Worm (Caenorhabditis elegans) whole organism, mixed stage, embryonic: ENCODE data around the gene F54F11.1.

ENCODE experiments used
- blmp-1 ChIP-seq: fragments of 150-350 bp; optimal IDR thresholded peaks from 2 replicates; lab custom pipeline; 2014; ENCODE audit warnings: missing biosample characterization, missing genetic modification characterization
- ces-1 ChIP-seq: fragments of 150-350 bp; optimal IDR thresholded peaks from 2 replicates; lab custom pipeline; 2014; ENCODE audit warnings: missing biosample characterization, missing genetic modification reagents, missing genetic modification characterization
- lin-13 ChIP-seq: fragments of 150-350 bp; optimal IDR thresholded peaks from 2 replicates; lab custom pipeline; 2014; ENCODE audit warnings: missing biosample characterization, missing genetic modification characterization
- snpc-4 ChIP-seq: fragments of 150-350 bp; optimal IDR thresholded peaks from 2 replicates; lab custom pipeline; 2014; ENCODE audit warnings: missing biosample characterization, missing genetic modification characterization
- unc-62 ChIP-seq: fragments of 150-350 bp; optimal IDR thresholded peaks from 2 replicates; lab custom pipeline; 2014; ENCODE audit warnings: missing biosample characterization, missing genetic modification reagents, missing genetic modification characterization

- TF ChIP-seq unc-62 (GFP tag; lab: Kevin White, UChicago), result no peak
- TF ChIP-seq snpc-4, result no peak
- no peak for TF ChIP-seq ces-1 (GFP tag; lab: Kevin White, UChicago)
- TF ChIP-seq blmp-1 (tag; lab: Kevin White, UChicago), result no peak
- no peak for TF ChIP-seq lin-13 (tag; lab: Kevin White, UChicago)
These were observed 26.9 kb downstream of the F54F11.1 start for ce11 chrII:13530657-13531056.
